Worm (Caenorhabditis elegans) whole organism, midembryonic: ENCODE measurements around the gene C18A3.7.

Source experiments
- T22C8.4 ChIP-seq: fragments of 200-800 bp; sonication (Bioruptor generic); IDR thresholded peaks from 2 replicates; pipeline ENCODE4 v1.3.6; 2022; ENCODE audit warnings: missing genetic modification characterization, missing compliant biosample characterization
- flt-1 ChIP-seq: fragments of 200-800 bp; sonication (Bioruptor generic); IDR thresholded peaks from 2 replicates; pipeline ENCODE4 v1.3.6; 2022; ENCODE audit warnings: missing genetic modification characterization, missing compliant biosample characterization
- med-1 ChIP-seq: sonication (generic microtip); optimal IDR thresholded peaks from 2 replicates; lab custom pipeline; 2017; ENCODE audit warnings: missing genetic modification characterization, mild to moderate bottlenecking, missing compliant biosample characterization, antibody characterized with exemption, missing genetic modification reagents; ENCODE audit not compliant: insufficient read depth
- tab-1 ChIP-seq: fragments of 200-800 bp; sonication (Bioruptor generic); IDR thresholded peaks from 2 replicates; pipeline ENCODE4 v1.3.6; 2022; ENCODE audit warnings: missing genetic modification characterization, missing compliant biosample characterization
- ztf-29 ChIP-seq: fragments of 200-800 bp; sonication (Bioruptor generic); IDR thresholded peaks from 2 replicates; pipeline ENCODE4 v1.3.6; 2022; ENCODE audit warnings: missing genetic modification reagents, missing genetic modification characterization, missing compliant biosample characterization

DNA sequence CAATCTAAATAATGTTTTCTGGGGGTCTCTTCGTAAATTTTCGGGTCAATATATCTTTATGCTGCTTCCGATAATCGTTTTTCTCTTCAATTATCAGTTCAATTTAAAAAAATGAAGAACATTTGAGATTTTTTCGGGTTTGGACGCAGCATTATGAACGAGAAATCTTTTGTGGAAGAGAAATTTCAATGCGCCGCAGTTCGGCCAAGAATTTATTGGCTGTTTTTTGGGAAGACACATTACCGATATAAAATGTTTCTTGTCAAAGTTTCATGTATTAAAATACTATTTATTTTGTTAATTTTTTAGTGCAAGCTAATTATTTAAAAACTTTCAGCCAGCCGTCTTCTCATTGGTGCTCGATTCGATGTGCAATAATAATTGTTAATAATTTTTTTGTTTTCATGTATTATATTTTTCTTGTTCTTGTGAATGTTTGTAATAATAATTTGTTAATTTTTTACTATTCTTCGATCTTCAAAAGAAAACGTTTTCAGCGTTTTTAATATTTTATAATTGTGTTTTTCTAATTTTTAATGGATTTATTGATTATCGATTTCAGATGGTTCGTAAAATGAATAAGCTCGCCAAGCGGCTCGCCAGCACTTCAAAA lies 14.4 kb downstream of the C18A3.7 start, which contains the start of the genes C18A3.10 and C18A3.3:
- TF ChIP-seq ztf-29 (no peak), med-1 (GFP tag; lab: Kevin White, UChicago) (no peak), flt-1 (GFP tag; lab: Robert Waterston, UW) (no peak), T22C8.4 (no peak), tab-1 (no peak)
